Worm (Caenorhabditis elegans): Measurements from ENCODE around the gene sdf-9.

sdf-9 gene

DNA sequence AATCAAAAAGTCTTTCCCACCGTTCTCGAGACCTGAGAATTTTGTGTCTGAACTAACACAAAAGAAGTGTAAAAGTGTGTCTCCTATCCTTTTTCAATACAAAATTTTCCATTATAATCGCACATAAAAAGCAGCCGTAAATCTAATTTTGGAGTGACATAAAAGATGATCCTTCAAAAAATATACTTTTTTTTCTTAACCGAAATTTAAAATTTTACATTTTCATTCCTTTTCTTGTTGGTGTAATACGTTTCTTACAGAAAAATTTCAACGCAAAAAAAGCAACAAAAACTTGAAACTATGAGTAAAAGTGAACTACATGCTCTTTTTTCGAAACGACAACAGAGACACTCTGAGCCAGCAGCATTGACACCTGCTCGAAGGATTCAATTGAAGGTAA is 9.0 kb downstream of the sdf-9 start, which contains the start of gene Y44A6D.6:
Y44A6D.6 (plus strand) TSS at position 301 of the 400 bp plus-strand sequence.
- TF ChIP-seq elt-1 (tag; optimal IDR thresholded peaks at IDR 0.05; ENCODE audit: borderline replicate concordance, insufficient read depth) (no peak), nhr-2 (tag; optimal IDR thresholded peaks at IDR 0.05) (no peak), mep-1 (tag; optimal IDR thresholded peaks at IDR 0.05) (no peak), nhr-76 (tag; optimal IDR thresholded peaks at IDR 0.05) (no peak), unc-39 (tag; optimal IDR thresholded peaks at IDR 0.05) (no peak), ces-1 (GFP tag; optimal IDR thresholded peaks at IDR 0.05) (no peak), ham-2 (GFP tag; optimal IDR thresholded peaks at IDR 0.05) (no peak), blmp-1 (tag; optimal IDR thresholded peaks at IDR 0.05) (no peak)

DNA sequence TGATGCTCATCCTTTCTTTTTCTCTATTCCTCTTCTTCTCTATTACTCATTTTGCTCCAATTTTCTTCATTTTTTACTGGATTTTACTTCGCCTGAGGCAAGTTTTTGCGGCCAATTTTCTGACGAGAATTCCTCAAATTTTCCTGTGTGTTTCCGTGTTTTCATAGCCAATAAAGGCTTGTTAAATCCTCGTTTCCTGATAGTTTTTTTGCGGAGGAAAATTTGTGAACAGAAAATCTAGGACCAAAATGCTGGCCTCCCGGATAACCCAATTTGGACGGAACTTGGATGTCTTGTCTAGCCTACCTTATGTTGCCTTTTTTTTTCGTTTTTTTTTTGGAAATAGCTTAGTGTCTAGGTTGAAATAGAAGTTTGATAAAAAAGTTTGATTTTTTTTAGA is 15.6 kb downstream of the sdf-9 start:
- TF ChIP-seq zip-8 (tag; optimal IDR thresholded peaks at IDR 0.05) (no peak), mep-1 (tag; optimal IDR thresholded peaks at IDR 0.05) (no peak), lin-13 (tag; optimal IDR thresholded peaks at IDR 0.05) (no peak), nhr-12 (tag; optimal IDR thresholded peaks at IDR 0.05) (no peak)

DNA sequence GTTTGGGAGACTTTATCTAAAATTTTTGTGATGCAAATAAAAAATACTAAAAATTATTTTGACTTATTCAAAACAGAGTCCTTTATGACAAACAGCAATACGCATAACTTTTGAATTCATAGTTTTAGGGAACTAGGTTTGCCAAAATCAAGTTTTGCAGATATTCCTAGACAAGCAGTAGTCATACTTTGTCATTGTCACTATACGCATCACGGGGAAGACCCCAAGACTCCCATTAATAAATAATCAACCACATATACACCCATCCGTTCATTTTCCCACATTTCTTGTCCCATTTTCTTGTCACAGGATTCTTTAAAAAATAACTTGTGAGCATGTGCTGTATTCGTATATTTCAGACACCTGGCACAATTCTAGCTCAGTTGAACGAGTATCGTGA is 16.4 kb downstream of the sdf-9 start, which contains the start of gene Y44A6D.7:
Y44A6D.7 (plus strand) TSS at position 301 of the 400 bp plus-strand sequence.
- TF ChIP-seq unc-120 (tag; optimal IDR thresholded peaks at IDR 0.05; ENCODE audit: poor library complexity, severe bottlenecking) (no peak), nhr-28 (tag; optimal IDR thresholded peaks at IDR 0.05) (no peak), unc-39 (tag; optimal IDR thresholded peaks at IDR 0.05) (no peak), blmp-1 (tag; optimal IDR thresholded peaks at IDR 0.05) (no peak), sptf-1 (tag; optimal IDR thresholded peaks at IDR 0.05) (no peak), lsy-2 (tag; optimal IDR thresholded peaks at IDR 0.05) (no peak), snpc-4 (tag; optimal IDR thresholded peaks at IDR 0.05) (no peak), elt-1 (tag; optimal IDR thresholded peaks at IDR 0.05; ENCODE audit: borderline replicate concordance, insufficient read depth) (no peak), elt-3 (tag; optimal IDR thresholded peaks at IDR 0.05) (no peak), nhr-76 (tag; optimal IDR thresholded peaks at IDR 0.05) (no peak), cnd-1 (tag; optimal IDR thresholded peaks at IDR 0.05) (no peak), mls-2 (tag; optimal IDR thresholded peaks at IDR 0.05) (no peak), ztf-11 (tag; optimal IDR thresholded peaks at IDR 0.05) (no peak), ces-1 (GFP tag; optimal IDR thresholded peaks at IDR 0.05) (no peak), nhr-237 (tag; optimal IDR thresholded peaks at IDR 0.05) (no peak), ceh-43 (GFP tag; optimal IDR thresholded peaks at IDR 0.05) (no peak)

DNA sequence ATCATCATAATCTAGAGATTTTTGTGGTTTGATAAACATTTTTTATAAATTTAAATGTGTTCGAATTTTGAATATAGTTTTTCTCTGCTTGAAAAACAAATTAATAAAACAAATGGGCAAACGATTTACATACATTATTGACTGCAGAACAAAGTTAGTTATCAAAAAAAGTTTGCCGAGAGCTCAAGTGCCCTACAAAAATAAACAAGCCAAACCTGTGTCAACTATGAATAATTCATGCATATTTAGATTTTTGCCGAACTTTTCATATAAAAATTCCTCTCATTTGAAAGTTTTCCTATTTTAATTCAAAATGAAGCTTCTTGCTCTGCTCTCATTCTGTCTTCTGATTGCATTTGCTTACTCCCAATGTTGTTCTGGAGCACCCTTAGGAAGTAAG is 17.8 kb downstream of the sdf-9 start, which contains the start of gene sshk-1:
sshk-1 (plus strand) TSS at position 301 of the 400 bp plus-strand sequence.
- TF ChIP-seq elt-3 (tag; optimal IDR thresholded peaks at IDR 0.05) (no peak), sptf-1 (tag; optimal IDR thresholded peaks at IDR 0.05) (no peak), lin-32 (GFP tag; optimal IDR thresholded peaks at IDR 0.05) (no peak), nhr-12 (tag; optimal IDR thresholded peaks at IDR 0.05) (no peak), nhr-2 (tag; optimal IDR thresholded peaks at IDR 0.05) (no peak), ceh-39 (tag; optimal IDR thresholded peaks at IDR 0.05) (no peak), hlh-1 (tag; optimal IDR thresholded peaks at IDR 0.05) (no peak), elt-1 (tag; optimal IDR thresholded peaks at IDR 0.05; ENCODE audit: borderline replicate concordance, insufficient read depth) (no peak), tbx-8 (GFP tag; optimal IDR thresholded peaks at IDR 0.05) (no peak), blmp-1 (tag; optimal IDR thresholded peaks at IDR 0.05) (no peak), ceh-83 (GFP tag; optimal IDR thresholded peaks at IDR 0.05) (no peak), sem-2 (GFP tag; optimal IDR thresholded peaks at IDR 0.05) (no peak), ztf-11 (tag; optimal IDR thresholded peaks at IDR 0.05) (no peak), drap-1 (GFP tag; optimal IDR thresholded peaks at IDR 0.05) (no peak), ham-2 (GFP tag; optimal IDR thresholded peaks at IDR 0.05) (no peak), unc-62 (GFP tag; optimal IDR thresholded peaks at IDR 0.05) (no peak)

DNA sequence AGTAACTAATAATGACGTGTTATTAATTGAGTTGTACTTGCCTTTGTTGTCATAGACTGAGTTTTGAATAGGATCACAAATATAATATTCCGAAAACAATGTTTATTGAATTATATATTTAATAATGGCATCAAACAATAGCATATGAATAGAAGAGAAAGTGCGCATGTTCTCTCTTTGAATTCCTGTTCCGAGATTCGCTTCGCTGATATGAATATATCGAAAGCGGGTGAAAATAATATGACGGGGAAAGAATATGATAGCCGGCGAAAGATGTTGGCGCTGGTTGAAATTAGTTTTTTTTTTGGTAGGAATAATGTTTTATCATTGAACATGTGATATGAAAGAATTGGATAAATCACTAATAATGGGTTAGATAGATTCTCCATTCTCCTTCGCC is 22.0 kb downstream of the sdf-9 start, which contains the start of gene T03D8.6:
T03D8.6 (minus strand) TSS at position 298 of the 400 bp plus-strand sequence.
- TF ChIP-seq mep-1 (tag; optimal IDR thresholded peaks at IDR 0.05) (no peak), lin-32 (GFP tag; optimal IDR thresholded peaks at IDR 0.05) (no peak), blmp-1 (tag; optimal IDR thresholded peaks at IDR 0.05) (peak; percentile 79), ces-1 (GFP tag; optimal IDR thresholded peaks at IDR 0.05) (peak; percentile 19), elt-3 (tag; optimal IDR thresholded peaks at IDR 0.05) (no peak)

All from whole organism, mixed stage, embryonic.